Fruit fly (Drosophila melanogaster) Kc167 (cell line): ENCODE data around the gene CG2076.

Source experiments
- Myc ChIP-seq: fragments of >200 bp; optimal IDR thresholded peaks from 2 replicates; lab custom pipeline; 2017; ENCODE audit warnings: missing external identifiers
- Sin3A ChIP-seq: fragments of >200 bp; optimal IDR thresholded peaks from 2 replicates; lab custom pipeline; 2018; ENCODE audit warnings: missing external identifiers
- h ChIP-seq: fragments of >200 bp; optimal IDR thresholded peaks from 3 replicates; lab custom pipeline; 2018; ENCODE audit warnings: missing external identifiers
- insv ChIP-seq: fragments of >200 bp; optimal IDR thresholded peaks from 3 replicates; lab custom pipeline; 2018; ENCODE audit warnings: missing external identifiers
- psq ChIP-seq: fragments of >200 bp; optimal IDR thresholded peaks from 2 replicates; lab custom pipeline; 2017; ENCODE audit warnings: missing external identifiers
- ttk ChIP-seq: sonication (Bioruptor generic); optimal IDR thresholded peaks from 2 replicates; lab custom pipeline; 2017; ENCODE audit warnings: missing external identifiers

The CG2076 gene

dm6 chrX:11135840-11136586 lies 46.0 kb downstream of the CG2076 start:
- no peak for TF ChIP-seq h (lab: Kevin White, UChicago)
- TF ChIP-seq Myc (lab: Kevin White, UChicago), result no peak
- no peak for TF ChIP-seq ttk (lab: Kevin White, UChicago)

- TF ChIP-seq h (lab: Kevin White, UChicago) (no peak), psq (no peak), ttk (lab: Kevin White, UChicago) (no peak), Myc (lab: Kevin White, UChicago) (no peak), insv (lab: Kevin White, UChicago) (no peak), Sin3A (lab: Kevin White, UChicago) (no peak)
These were observed 46.8 kb downstream of the CG2076 start, which contains the start of gene Klp10A for dm6 chrX:11136587-11137512. Gene Klp10A (minus strand): TSS chrX:11137118.

- no peak for TF ChIP-seq ttk (lab: Kevin White, UChicago)
- TF ChIP-seq Myc (lab: Kevin White, UChicago), result no peak
- TF ChIP-seq h (lab: Kevin White, UChicago), result no peak
- no peak for TF ChIP-seq Sin3A (lab: Kevin White, UChicago)
- TF ChIP-seq insv (lab: Kevin White, UChicago), result no peak
- TF ChIP-seq psq, result no peak
These were observed 47.7 kb downstream of the CG2076 start, which contains the start of gene CDK2AP1 for dm6 chrX:11137566-11138186. Gene CDK2AP1 (plus strand): TSS chrX:11137859.

- TF ChIP-seq insv (lab: Kevin White, UChicago) (no peak), ttk (lab: Kevin White, UChicago) (no peak), h (lab: Kevin White, UChicago) (no peak), Sin3A (lab: Kevin White, UChicago) (no peak), Myc (lab: Kevin White, UChicago) (no peak), psq (no peak)
These were observed 50.2 kb downstream of the CG2076 start, which contains the start of gene ssp7 for dm6 chrX:11140163-11140562. Gene ssp7 (minus strand): TSS chrX:11140263.
